Worm (Caenorhabditis elegans): Measurements from ENCODE around the gene nonu-1.

nonu-1 gene

ce11 chrIII:4873395-4873794, 23.7 kb upstream of the nonu-1 start:
- TF ChIP-seq ceh-100 (GFP tag; IDR thresholded peaks at IDR 0.05), result no peak
- TF ChIP-seq him-1 (tag; optimal IDR thresholded peaks at IDR 0.05), result no peak
- TF ChIP-seq Y53F4B.3 (GFP tag; IDR thresholded peaks at IDR 0.05), result no peak
- TF ChIP-seq gei-17 (GFP tag; optimal IDR thresholded peaks at IDR 0.05), result no peak
- TF ChIP-seq ZK185.1 (tag; optimal IDR thresholded peaks at IDR 0.05; ENCODE audit: poor library complexity, severe bottlenecking), result no peak
- TF ChIP-seq ztf-3 (GFP tag; optimal IDR thresholded peaks at IDR 0.05), result no peak
- no peak for TF ChIP-seq K12H6.12 (tag; optimal IDR thresholded peaks at IDR 0.05)
- no peak for TF ChIP-seq ztf-25 (GFP tag; IDR thresholded peaks at IDR 0.05)
- TF ChIP-seq hmg-20 (GFP tag; IDR thresholded peaks at IDR 0.05), result no peak
- TF ChIP-seq mxl-1 (tag; optimal IDR thresholded peaks at IDR 0.05), result no peak
- no peak for TF ChIP-seq lin-40 (tag; optimal IDR thresholded peaks at IDR 0.05)
- no peak for TF ChIP-seq hlh-26 (GFP tag; conservative IDR thresholded peaks at IDR 0.05)
- no peak for TF ChIP-seq lsy-27 (tag; optimal IDR thresholded peaks at IDR 0.05; ENCODE audit: borderline replicate concordance, insufficient read depth)
- no peak for TF ChIP-seq dpl-1 (GFP tag; optimal IDR thresholded peaks at IDR 0.05)
- no peak for TF ChIP-seq atf-7 (tag; optimal IDR thresholded peaks at IDR 0.05)
- TF ChIP-seq somi-1 (GFP tag; optimal IDR thresholded peaks at IDR 0.05), result no peak

ce11 chrIII:4870478-4870877, 20.8 kb upstream of the nonu-1 start, which contains the start of gene gipc-1:
TSS of gene gipc-1 (plus strand) at chrIII:4870778.
- TF ChIP-seq ztf-25 (GFP tag; IDR thresholded peaks at IDR 0.05) (no peak), F10E7.11 (tag; optimal IDR thresholded peaks at IDR 0.05) (no peak), rcor-1 (GFP tag; IDR thresholded peaks at IDR 0.05) (no peak), madf-10 (tag; optimal IDR thresholded peaks at IDR 0.05) (no peak)

- TF ChIP-seq madf-8 (GFP tag; conservative IDR thresholded peaks at IDR 0.05), result no peak
Observed at ce11 chrIII:4868643-4869042, 18.9 kb upstream of the nonu-1 start, which contains the start of the genes msd-4 and C35D10.3. TSS of gene msd-4 (minus strand) at chrIII:4868743. TSS of gene C35D10.3 (plus strand) at chrIII:4868921.

- TF ChIP-seq efl-1 (GFP tag; optimal IDR thresholded peaks at IDR 0.05), result no peak
- TF ChIP-seq ztf-18 (tag; optimal IDR thresholded peaks at IDR 0.05), result no peak
- no peak for TF ChIP-seq madf-10 (tag; optimal IDR thresholded peaks at IDR 0.05)
- TF ChIP-seq Y67H2A.10 (GFP tag; conservative IDR thresholded peaks at IDR 0.05), result no peak
- no peak for TF ChIP-seq ets-4 (GFP tag; optimal IDR thresholded peaks at IDR 0.05)
Observed at ce11 chrIII:4866762-4867161, 17.1 kb upstream of the nonu-1 start, which contains the start of gene C35D10.17. TSS of gene C35D10.17 (plus strand) at chrIII:4867062.

ce11 chrIII:4863127-4863526, 13.4 kb upstream of the nonu-1 start, which contains the start of gene coq-8:
TSS of gene coq-8 (plus strand) at chrIII:4863427.
- TF ChIP-seq nhr-90 (tag; optimal IDR thresholded peaks at IDR 0.05), result no peak
- no peak for TF ChIP-seq bed-2 (GFP tag; IDR thresholded peaks at IDR 0.05)
- TF ChIP-seq mel-28 (tag; optimal IDR thresholded peaks at IDR 0.05; ENCODE audit: borderline replicate concordance), result no peak
- TF ChIP-seq efl-1 (GFP tag; optimal IDR thresholded peaks at IDR 0.05), result no peak
- no peak for TF ChIP-seq ztf-18 (tag; optimal IDR thresholded peaks at IDR 0.05)
- no peak for TF ChIP-seq Y95B8A.8 (GFP tag; IDR thresholded peaks at IDR 0.05)
- no peak for TF ChIP-seq mxl-1 (tag; optimal IDR thresholded peaks at IDR 0.05)
- no peak for TF ChIP-seq F10E7.11 (tag; optimal IDR thresholded peaks at IDR 0.05)
- TF ChIP-seq ZK185.1 (tag; optimal IDR thresholded peaks at IDR 0.05; ENCODE audit: poor library complexity, severe bottlenecking), result no peak
- TF ChIP-seq D2030.7 (GFP tag; IDR thresholded peaks at IDR 0.05), result no peak
